Worm (Caenorhabditis elegans) whole organism, L4 larva: ENCODE measurements around the gene F26C11.1.
A peak's percentile ranks its signal among the peaks of the same experiment; 100 is the strongest.

ENCODE experiments used
- F26F4.8 ChIP-seq: fragments of 200-800 bp; sonication (Bioruptor generic); conservative IDR thresholded peaks from 2 replicates; pipeline ENCODE4 v1.3.6; 2022; ENCODE audit warnings: missing genetic modification characterization, missing compliant biosample characterization
- F44E2.7 ChIP-seq: fragments of 200-800 bp; sonication (Bioruptor generic); IDR thresholded peaks from 2 replicates; pipeline ENCODE4 v2.1.2; 2022; ENCODE audit warnings: missing genetic modification characterization, missing compliant biosample characterization
- T26A8.4 ChIP-seq: fragments of 200-800 bp; sonication (Bioruptor generic); IDR thresholded peaks from 2 replicates; pipeline ENCODE4 v1.3.6; 2022; ENCODE audit warnings: missing genetic modification characterization, missing compliant biosample characterization
- ZK337.2 ChIP-seq: fragments of 200-800 bp; sonication (Bioruptor generic); IDR thresholded peaks from 2 replicates; pipeline ENCODE4 v1.3.6; 2022; ENCODE audit warnings: missing genetic modification reagents, missing genetic modification characterization, missing compliant biosample characterization
- aha-1 ChIP-seq: fragments of 150-350 bp; peaks from one replicate; lab custom pipeline; 2014; ENCODE audit warnings: missing biosample characterization, missing genetic modification characterization
- aly-2 ChIP-seq: sonication (generic microtip); optimal IDR thresholded peaks from 2 replicates; lab custom pipeline; 2018; ENCODE audit warnings: missing biosample characterization, missing genetic modification characterization
- ceh-62 ChIP-seq: sonication (generic microtip); optimal IDR thresholded peaks from 2 replicates; lab custom pipeline; 2017; ENCODE audit warnings: missing biosample characterization, missing genetic modification characterization
- cey-2 ChIP-seq: sonication (generic microtip); optimal IDR thresholded peaks from 3 replicates; lab custom pipeline; 2017; ENCODE audit warnings: missing genetic modification characterization, mild to moderate bottlenecking, missing compliant biosample characterization, antibody characterized with exemption, borderline replicate concordance; ENCODE audit not compliant: insufficient read depth
- daf-12 ChIP-seq: fragments of 150-350 bp; optimal IDR thresholded peaks from 2 replicates; lab custom pipeline; 2014; ENCODE audit warnings: missing biosample characterization, missing genetic modification reagents, missing genetic modification characterization
- dmd-6 ChIP-seq: fragments of 200-800 bp; sonication (Bioruptor generic); IDR thresholded peaks from 2 replicates; pipeline ENCODE4 v1.3.6; 2022; ENCODE audit warnings: missing genetic modification reagents, missing genetic modification characterization, missing compliant biosample characterization
- dpl-1 ChIP-seq: fragments of 150-350 bp; optimal IDR thresholded peaks from 2 replicates; lab custom pipeline; 2014; ENCODE audit warnings: missing biosample characterization, missing genetic modification reagents, missing genetic modification characterization
- duxl-1 ChIP-seq: sonication (generic microtip); optimal IDR thresholded peaks from 2 replicates; lab custom pipeline; 2016; ENCODE audit warnings: mild to moderate bottlenecking, missing genetic modification characterization, moderate library complexity, missing compliant biosample characterization; ENCODE audit not compliant: poor library complexity
- egl-27 ChIP-seq: sonication (generic microtip); optimal IDR thresholded peaks from 3 replicates; lab custom pipeline; 2017; ENCODE audit warnings: missing biosample characterization, missing genetic modification reagents, missing genetic modification characterization
- fkh-10 ChIP-seq: fragments of 150-350 bp; optimal IDR thresholded peaks from 2 replicates; lab custom pipeline; 2014; ENCODE audit warnings: missing biosample characterization, missing genetic modification reagents, missing genetic modification characterization
- fos-1 ChIP-seq: fragments of 150-350 bp; optimal IDR thresholded peaks from 2 replicates; lab custom pipeline; 2014; ENCODE audit warnings: missing biosample characterization, missing genetic modification characterization
- hlh-30 ChIP-seq: sonication (generic microtip); optimal IDR thresholded peaks from 2 replicates; lab custom pipeline; 2017; ENCODE audit warnings: antibody characterized with exemption, mild to moderate bottlenecking, missing genetic modification characterization, missing compliant biosample characterization; ENCODE audit not compliant: insufficient read depth
- lim-7 ChIP-seq: fragments of 200-800 bp; sonication (Bioruptor generic); IDR thresholded peaks from 2 replicates; pipeline ENCODE4 v1.3.6; 2022; ENCODE audit warnings: missing genetic modification characterization, missing compliant biosample characterization
- lin-29 ChIP-seq: fragments of 200-800 bp; sonication (Bioruptor generic); IDR thresholded peaks from 2 replicates; pipeline ENCODE4 v1.3.6; 2022; ENCODE audit warnings: missing genetic modification reagents, missing genetic modification characterization, missing compliant biosample characterization
- lin-38 ChIP-seq: fragments of 200-800 bp; sonication (Bioruptor generic); IDR thresholded peaks from 2 replicates; pipeline ENCODE4 v1.3.6; 2022; ENCODE audit warnings: missing genetic modification reagents, missing genetic modification characterization, missing compliant biosample characterization
- lin-39 ChIP-seq: fragments of 150-350 bp; optimal IDR thresholded peaks from 2 replicates; lab custom pipeline; 2014; ENCODE audit warnings: missing biosample characterization, missing genetic modification reagents, missing genetic modification characterization
- madf-9 ChIP-seq: fragments of 200-800 bp; sonication (Bioruptor generic); conservative IDR thresholded peaks from 2 replicates; pipeline ENCODE4 v1.3.6; 2022; ENCODE audit warnings: missing genetic modification reagents, missing genetic modification characterization, missing compliant biosample characterization
- mdl-1 ChIP-seq, 2 experiments: fragments of 150-350 bp in 1 of 2; sonication (generic microtip) in 1 of 2; optimal IDR thresholded peaks; 2 replicates each; lab custom pipeline; 2014 to 2017; ENCODE audit warnings: missing biosample characterization in 2 of 2, missing genetic modification characterization in 2 of 2
- mdt-29 ChIP-seq: fragments of 200-800 bp; sonication (Bioruptor generic); IDR thresholded peaks from 2 replicates; pipeline ENCODE4 v1.3.6; 2022; ENCODE audit warnings: missing genetic modification reagents, missing genetic modification characterization, missing compliant biosample characterization
- mep-1 ChIP-seq: fragments of 150-350 bp; sonication (generic microtip); optimal IDR thresholded peaks from 3 replicates; lab custom pipeline; 2014; ENCODE audit warnings: missing biosample characterization, missing genetic modification characterization
- nhr-102 ChIP-seq: sonication (generic microtip); optimal IDR thresholded peaks from 2 replicates; lab custom pipeline; 2016; ENCODE audit warnings: mild to moderate bottlenecking, missing genetic modification characterization, moderate library complexity, missing compliant biosample characterization
- nhr-11 ChIP-seq: fragments of 150-350 bp; optimal IDR thresholded peaks from 2 replicates; lab custom pipeline; 2014; ENCODE audit warnings: missing biosample characterization, missing genetic modification characterization
- nhr-28 ChIP-seq: fragments of 150-350 bp; optimal IDR thresholded peaks from 2 replicates; lab custom pipeline; 2014; ENCODE audit warnings: missing biosample characterization, missing genetic modification characterization
- nhr-6 ChIP-seq: fragments of 150-350 bp; optimal IDR thresholded peaks from 2 replicates; lab custom pipeline; 2014; ENCODE audit warnings: missing biosample characterization, missing genetic modification characterization
- php-3 ChIP-seq: fragments of 200-800 bp; sonication (Bioruptor generic); IDR thresholded peaks from 2 replicates; pipeline ENCODE4 v1.3.6; 2022; ENCODE audit warnings: missing genetic modification reagents, missing genetic modification characterization, missing compliant biosample characterization
- pqm-1 ChIP-seq: sonication (generic microtip); optimal IDR thresholded peaks from 2 replicates; lab custom pipeline; 2017; ENCODE audit warnings: missing biosample characterization, missing genetic modification characterization
- rbr-2 ChIP-seq: sonication (generic microtip); optimal IDR thresholded peaks from 2 replicates; lab custom pipeline; 2016; ENCODE audit warnings: missing genotype, missing genetic modification characterization, missing compliant biosample characterization
- saeg-2 ChIP-seq: fragments of 200-800 bp; sonication (Bioruptor generic); IDR thresholded peaks from 2 replicates; pipeline ENCODE4 v1.3.6; 2022; ENCODE audit warnings: missing genetic modification reagents, missing genetic modification characterization, missing compliant biosample characterization
- set-16 ChIP-seq: fragments of 200-800 bp; sonication (Bioruptor generic); IDR thresholded peaks from 2 replicates; pipeline ENCODE4 v1.3.6; 2022; ENCODE audit warnings: missing genetic modification reagents, missing genetic modification characterization, missing compliant biosample characterization
- skn-1 ChIP-seq: fragments of 150-350 bp; optimal IDR thresholded peaks from 2 replicates; lab custom pipeline; 2014; ENCODE audit warnings: missing biosample characterization, missing genetic modification characterization
- spr-3 ChIP-seq: fragments of 200-800 bp; sonication (Bioruptor generic); optimal IDR thresholded peaks from 2 replicates; lab custom pipeline; 2018; ENCODE audit warnings: mild to moderate bottlenecking, missing genetic modification characterization, missing compliant biosample characterization
- tra-1 ChIP-seq: fragments of 200-800 bp; sonication (Bioruptor generic); IDR thresholded peaks from 2 replicates; pipeline ENCODE4 v1.3.6; 2022; ENCODE audit warnings: missing genetic modification reagents, missing genetic modification characterization, missing compliant biosample characterization
- unc-62 ChIP-seq, 3 experiments: fragments of 150-350 bp in 1 of 3; sonication (generic microtip); optimal IDR thresholded peaks in 2 of 3; peaks in 1 of 3; 1 replicate in 1 of 3; 2 replicates in 2 of 3; lab custom pipeline; 2014 to 2017; ENCODE audit warnings: missing biosample characterization in 3 of 3, missing genetic modification characterization in 3 of 3, missing genetic modification reagents in 3 of 3, missing genotype in 1 of 3
- zip-2 ChIP-seq: fragments of 150-350 bp; optimal IDR thresholded peaks from 2 replicates; lab custom pipeline; 2014; ENCODE audit warnings: missing biosample characterization, missing genetic modification characterization

F26C11.1 gene

DNA sequence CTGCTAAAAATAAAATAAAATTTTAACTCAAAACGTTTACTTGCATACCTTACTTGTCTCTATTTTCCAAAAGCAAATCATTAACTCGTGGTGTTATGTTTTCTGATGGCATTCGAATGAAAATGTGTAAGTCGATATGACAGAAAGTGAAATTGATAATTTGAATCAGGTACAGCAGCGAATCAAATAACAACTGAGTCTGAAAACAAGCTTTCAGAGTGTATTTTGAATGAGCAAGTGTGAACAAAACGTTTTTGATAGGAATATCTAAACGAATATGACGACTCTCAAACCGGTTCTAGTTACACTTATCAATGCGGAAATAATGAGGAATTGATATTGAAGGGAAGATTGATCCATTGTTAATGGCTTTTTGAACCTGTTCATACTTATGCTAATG lies 23.5 kb upstream of the F26C11.1 start, which contains the start of gene chil-7:
TSS of gene chil-7 (minus strand) at position 112 of the 400 bp plus-strand sequence.
- no peak for TF ChIP-seq madf-9 (GFP tag; lab: Robert Waterston, UW)
- TF ChIP-seq unc-62 (GFP tag; optimal IDR thresholded peaks at IDR 0.05 in 1 of 2; lab: Kevin White, UChicago), result peak in 1 of 2 experiments; percentile 97
- no peak for TF ChIP-seq unc-62 (tag; optimal IDR thresholded peaks at IDR 0.05; lab: Kevin White, UChicago)
- TF ChIP-seq saeg-2 (GFP tag; lab: Robert Waterston, UW), result no peak
- TF ChIP-seq nhr-28 (tag; lab: Kevin White, UChicago), result no peak
- no peak for TF ChIP-seq aly-2 (tag; lab: Kevin White, UChicago)

DNA sequence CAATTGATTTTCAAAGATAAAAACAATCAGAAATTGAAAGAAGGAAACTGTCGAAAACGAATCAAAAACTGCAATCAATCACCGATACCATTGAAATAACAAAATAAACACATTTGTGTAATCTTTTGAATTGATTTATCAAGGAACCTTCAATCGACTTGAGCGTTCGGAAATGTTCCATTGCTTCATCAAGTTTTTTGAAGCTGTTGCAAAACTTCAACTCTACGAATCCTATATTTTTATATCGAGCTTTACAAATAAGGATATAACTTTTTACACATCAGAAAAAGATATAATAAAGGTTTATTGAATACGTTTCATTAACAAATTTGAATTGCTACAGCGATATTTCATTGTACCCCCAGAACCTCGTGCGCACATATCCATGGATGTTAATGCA lies 21.6 kb upstream of the F26C11.1 start, which contains the start of gene chil-8:
TSS of gene chil-8 (minus strand) at position 101 of the 400 bp plus-strand sequence.
- TF ChIP-seq lin-38 (GFP tag; lab: Robert Waterston, UW) (no peak), aha-1 (peak; percentile 37)

ce11 chrII:9874508-9875229 lies 19.9 kb upstream of the F26C11.1 start, which contains the start of the genes chil-2 and ctsa-3.2:
Gene chil-2, minus strand, starts transcription at chrII:9874608.
Gene ctsa-3.2, plus strand, starts transcription at chrII:9875179.
- TF ChIP-seq ceh-62 (tag; lab: Kevin White, UChicago) (no peak), dmd-6 (GFP tag; lab: Robert Waterston, UW) (no peak), mep-1 (tag; lab: Kevin White, UChicago) (no peak), skn-1 (tag; lab: Kevin White, UChicago) (no peak), mdl-1 (tag; optimal IDR thresholded peaks at IDR 0.05; lab: Kevin White, UChicago) (no peak), nhr-6 (no peak), aly-2 (tag; lab: Kevin White, UChicago) (no peak), nhr-11 (tag; lab: Kevin White, UChicago) (no peak), aha-1 (no peak), spr-3 (GFP tag; lab: Kevin White, UChicago) (no peak), ZK337.2 (GFP tag; lab: Robert Waterston, UW) (no peak), cey-2 (tag; lab: Kevin White, UChicago) (no peak), T26A8.4 (no peak), F44E2.7 (no peak), lin-38 (GFP tag; lab: Robert Waterston, UW) (no peak), fkh-10 (no peak)

DNA sequence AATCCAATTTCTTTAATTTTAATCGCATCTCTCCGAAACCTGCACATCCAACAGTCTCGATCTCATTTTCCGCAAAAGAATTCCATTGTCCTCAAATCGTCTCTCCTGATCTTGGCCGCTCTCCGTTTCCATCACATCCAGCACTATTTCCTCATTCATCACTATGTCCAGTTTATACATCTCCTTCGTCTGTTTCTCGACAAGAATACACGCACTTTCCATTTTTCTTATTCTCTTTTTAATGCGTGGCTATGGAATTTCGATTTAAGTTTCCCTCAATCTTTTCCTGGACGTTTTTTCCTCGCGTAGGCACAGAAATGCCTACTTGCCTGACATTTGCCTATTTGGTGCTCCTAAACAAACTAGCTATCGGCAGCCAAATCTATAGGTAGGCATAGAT lies 14.7 kb upstream of the F26C11.1 start:
- TF ChIP-seq hlh-30 (tag; lab: Kevin White, UChicago), result no peak
- peak in 1 of 2 experiments; percentile 8 for TF ChIP-seq unc-62 (GFP tag; optimal IDR thresholded peaks at IDR 0.05 in 1 of 2; lab: Kevin White, UChicago)
- no peak for TF ChIP-seq unc-62 (tag; optimal IDR thresholded peaks at IDR 0.05; lab: Kevin White, UChicago)
- TF ChIP-seq aha-1, result peak; percentile 73

DNA sequence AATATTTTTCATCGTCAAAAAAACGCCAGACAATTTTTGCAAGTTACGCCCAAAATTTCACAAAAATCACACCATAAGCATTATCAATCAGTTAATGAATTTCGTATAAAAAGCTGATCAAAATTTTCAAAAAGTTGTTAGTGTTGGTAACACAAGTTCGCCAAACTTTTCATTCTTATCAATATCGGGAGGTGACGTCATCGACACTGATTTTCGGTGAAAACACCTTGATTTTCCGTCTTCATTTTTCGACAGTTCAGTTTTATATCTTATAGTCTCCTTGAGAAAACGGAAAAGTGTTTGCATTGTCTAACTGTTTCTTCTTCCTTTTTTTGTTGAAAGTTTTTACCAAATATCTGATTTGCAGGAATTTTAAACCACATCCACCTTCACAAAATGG lies 13.7 kb upstream of the F26C11.1 start, which contains the start of gene C08H9.15:
TSS of gene C08H9.15 (plus strand) at position 368 of the 400 bp plus-strand sequence.
- no peak for TF ChIP-seq mdt-29 (GFP tag; lab: Robert Waterston, UW)
- peak; percentile 11 for TF ChIP-seq nhr-28 (tag; lab: Kevin White, UChicago)
- no peak for TF ChIP-seq lin-29 (GFP tag; lab: Robert Waterston, UW)
- no peak for TF ChIP-seq fos-1
- TF ChIP-seq, all 104 proteins: peak for 1

- TF ChIP-seq php-3 (GFP tag; lab: Robert Waterston, UW) (no peak), daf-12 (tag; lab: Kevin White, UChicago) (no peak), unc-62 (GFP tag; optimal IDR thresholded peaks at IDR 0.05 in 1 of 2; lab: Kevin White, UChicago) (no peak), unc-62 (tag; optimal IDR thresholded peaks at IDR 0.05; lab: Kevin White, UChicago) (no peak), tra-1 (GFP tag; lab: Robert Waterston, UW) (0 out of 2 replicates have a peak, but pooled peaks have one; percentile 16), zip-2 (no peak), dpl-1 (no peak), nhr-28 (tag; lab: Kevin White, UChicago) (no peak), F26F4.8 (GFP tag; lab: Robert Waterston, UW) (no peak), duxl-1 (peak; percentile 46), set-16 (GFP tag; lab: Robert Waterston, UW) (no peak), skn-1 (tag; lab: Kevin White, UChicago) (no peak), lin-39 (tag; lab: Kevin White, UChicago) (no peak), rbr-2 (tag; lab: Kevin White, UChicago) (no peak), egl-27 (tag; lab: Kevin White, UChicago) (no peak), lin-29 (GFP tag; lab: Robert Waterston, UW) (no peak), aha-1 (no peak), pqm-1 (tag; lab: Kevin White, UChicago) (no peak), nhr-102 (tag; lab: Kevin White, UChicago) (peak; percentile 32), lim-7 (GFP tag; lab: Robert Waterston, UW) (0 out of 2 replicates have a peak, but pooled peaks have one; percentile 18)
Measured at ce11 chrII:9886216-9886615, 8.3 kb upstream of the F26C11.1 start, which contains the start of gene algn-8. Gene algn-8, minus strand, starts transcription at chrII:9886442.
